Worm (Caenorhabditis elegans) whole organism, mixed stage, embryonic: ENCODE results near the gene mlt-7.

ENCODE experiments used
- M03D4.4 ChIP-seq: sonication (generic microtip); optimal IDR thresholded peaks from 2 replicates; lab custom pipeline; 2017; ENCODE audit warnings: mild to moderate bottlenecking, missing genetic modification characterization, missing compliant biosample characterization
- blmp-1 ChIP-seq: fragments of 150-350 bp; optimal IDR thresholded peaks from 2 replicates; lab custom pipeline; 2014; ENCODE audit warnings: missing biosample characterization, missing genetic modification characterization
- ceh-39 ChIP-seq: fragments of 150-350 bp; optimal IDR thresholded peaks from 2 replicates; lab custom pipeline; 2014; ENCODE audit warnings: missing biosample characterization, missing genetic modification characterization
- ceh-43 ChIP-seq: fragments of 200-800 bp; sonication (Bioruptor generic); optimal IDR thresholded peaks from 2 replicates; lab custom pipeline; 2018; ENCODE audit warnings: mild to moderate bottlenecking, missing genetic modification characterization, moderate library complexity, missing compliant biosample characterization
- ceh-83 ChIP-seq: fragments of 200-800 bp; sonication (Bioruptor generic); optimal IDR thresholded peaks from 2 replicates; lab custom pipeline; 2018; ENCODE audit warnings: mild to moderate bottlenecking, missing genetic modification characterization, missing compliant biosample characterization
- ces-1 ChIP-seq: fragments of 150-350 bp; optimal IDR thresholded peaks from 2 replicates; lab custom pipeline; 2014; ENCODE audit warnings: missing biosample characterization, missing genetic modification reagents, missing genetic modification characterization
- cnd-1 ChIP-seq: fragments of 200-800 bp; sonication (Bioruptor generic); optimal IDR thresholded peaks from 2 replicates; lab custom pipeline; 2018; ENCODE audit warnings: mild to moderate bottlenecking, missing genetic modification characterization, missing compliant biosample characterization
- drap-1 ChIP-seq: fragments of 200-800 bp; sonication (Bioruptor generic); optimal IDR thresholded peaks from 3 replicates; lab custom pipeline; 2018; ENCODE audit warnings: mild to moderate bottlenecking, missing genetic modification characterization, missing compliant biosample characterization
- elt-1 ChIP-seq: sonication (generic microtip); optimal IDR thresholded peaks from 2 replicates; lab custom pipeline; 2017; ENCODE audit warnings: missing genetic modification characterization, mild to moderate bottlenecking, missing compliant biosample characterization, antibody characterized with exemption, moderate library complexity, borderline replicate concordance; ENCODE audit not compliant: insufficient read depth
- elt-3 ChIP-seq: fragments of 150-350 bp; optimal IDR thresholded peaks from 2 replicates; lab custom pipeline; 2014; ENCODE audit warnings: missing biosample characterization, missing genetic modification characterization
- flh-1 ChIP-seq: fragments of 200-800 bp; sonication (Bioruptor generic); optimal IDR thresholded peaks from 2 replicates; lab custom pipeline; 2018; ENCODE audit warnings: mild to moderate bottlenecking, missing genetic modification characterization, moderate library complexity, missing compliant biosample characterization
- hlh-1 ChIP-seq: fragments of 150-350 bp; optimal IDR thresholded peaks from 2 replicates; lab custom pipeline; 2014; ENCODE audit warnings: missing biosample characterization, missing genetic modification reagents, missing genetic modification characterization
- lin-32 ChIP-seq: fragments of 200-800 bp; sonication (Bioruptor generic); optimal IDR thresholded peaks from 2 replicates; lab custom pipeline; 2018; ENCODE audit warnings: mild to moderate bottlenecking, missing genetic modification characterization, missing compliant biosample characterization
- lsy-2 ChIP-seq: fragments of 150-350 bp; optimal IDR thresholded peaks from 2 replicates; lab custom pipeline; 2014; ENCODE audit warnings: missing biosample characterization, missing genetic modification characterization
- mab-5 ChIP-seq: fragments of 150-350 bp; optimal IDR thresholded peaks from 2 replicates; lab custom pipeline; 2014; ENCODE audit warnings: missing biosample characterization, missing genetic modification characterization
- mep-1 ChIP-seq: fragments of 150-350 bp; optimal IDR thresholded peaks from 2 replicates; lab custom pipeline; 2017; ENCODE audit warnings: missing biosample characterization, missing genetic modification reagents, missing genetic modification characterization, inconsistent platforms
- mls-2 ChIP-seq: sonication (generic microtip); optimal IDR thresholded peaks from 2 replicates; lab custom pipeline; 2016; ENCODE audit warnings: mild to moderate bottlenecking, missing genetic modification characterization, moderate library complexity, missing compliant biosample characterization
- nhr-12 ChIP-seq: fragments of 150-350 bp; optimal IDR thresholded peaks from 2 replicates; lab custom pipeline; 2014; ENCODE audit warnings: missing biosample characterization, missing genetic modification characterization
- nhr-2 ChIP-seq: fragments of 150-350 bp; optimal IDR thresholded peaks from 2 replicates; lab custom pipeline; 2014; ENCODE audit warnings: missing biosample characterization, missing genetic modification characterization
- nhr-237 ChIP-seq: fragments of 150-350 bp; optimal IDR thresholded peaks from 2 replicates; lab custom pipeline; 2014; ENCODE audit warnings: missing biosample characterization, missing genetic modification characterization
- nhr-28 ChIP-seq: fragments of 150-350 bp; optimal IDR thresholded peaks from 2 replicates; lab custom pipeline; 2014; ENCODE audit warnings: missing biosample characterization, missing genetic modification characterization
- nhr-76 ChIP-seq: sonication (generic microtip); optimal IDR thresholded peaks from 2 replicates; lab custom pipeline; 2017; ENCODE audit warnings: missing biosample characterization, missing genetic modification characterization
- pha-4 ChIP-seq: fragments of 150-350 bp; optimal IDR thresholded peaks from 2 replicates; lab custom pipeline; 2018; ENCODE audit warnings: missing biosample characterization, missing genetic modification reagents, missing genetic modification characterization
- sem-2 ChIP-seq: fragments of 200-800 bp; sonication (Bioruptor generic); optimal IDR thresholded peaks from 2 replicates; lab custom pipeline; 2018; ENCODE audit warnings: mild to moderate bottlenecking, missing genetic modification characterization, missing compliant biosample characterization
- snpc-4 ChIP-seq: fragments of 150-350 bp; optimal IDR thresholded peaks from 2 replicates; lab custom pipeline; 2014; ENCODE audit warnings: missing biosample characterization, missing genetic modification characterization
- sptf-1 ChIP-seq: sonication (generic microtip); optimal IDR thresholded peaks from 2 replicates; lab custom pipeline; 2017; ENCODE audit warnings: mild to moderate bottlenecking, missing genetic modification characterization, moderate library complexity, missing compliant biosample characterization
- tbx-8 ChIP-seq: fragments of 200-800 bp; sonication (Bioruptor generic); optimal IDR thresholded peaks from 2 replicates; lab custom pipeline; 2018; ENCODE audit warnings: mild to moderate bottlenecking, missing genetic modification characterization, moderate library complexity, missing compliant biosample characterization
- unc-120 ChIP-seq: sonication (generic microtip); optimal IDR thresholded peaks from 2 replicates; lab custom pipeline; 2017; ENCODE audit warnings: missing genetic modification characterization, missing compliant biosample characterization; ENCODE audit not compliant: poor library complexity, severe bottlenecking
- unc-62 ChIP-seq: fragments of 150-350 bp; optimal IDR thresholded peaks from 2 replicates; lab custom pipeline; 2014; ENCODE audit warnings: missing biosample characterization, missing genetic modification reagents, missing genetic modification characterization
- zip-8 ChIP-seq: fragments of 150-350 bp; optimal IDR thresholded peaks from 2 replicates; lab custom pipeline; 2014; ENCODE audit warnings: missing biosample characterization, missing genetic modification characterization

Gene mlt-7

DNA sequence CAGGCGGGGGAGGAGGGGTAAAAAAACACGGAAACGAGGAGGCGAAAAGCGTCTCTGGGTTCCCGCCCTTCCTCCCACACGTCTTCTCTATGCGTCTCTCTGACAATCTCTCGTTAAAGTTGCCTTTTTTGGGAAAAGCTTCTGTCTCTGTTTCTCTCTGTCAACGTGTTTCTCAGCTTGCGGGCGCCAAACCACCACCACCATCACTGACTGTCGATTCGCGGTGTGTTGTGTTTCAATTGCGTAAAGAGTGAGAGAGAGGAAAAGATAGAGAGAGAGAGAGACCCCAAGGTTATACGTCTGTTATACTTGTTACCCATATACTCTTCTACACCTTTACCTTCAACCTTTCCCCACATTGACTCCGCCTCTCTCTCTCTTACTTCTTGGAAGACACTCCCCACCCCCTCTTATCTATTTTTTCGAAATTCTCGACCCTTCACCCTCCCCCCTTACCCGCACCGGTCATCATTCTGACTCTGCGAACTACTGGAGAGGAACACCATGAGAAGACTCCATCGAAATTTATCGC lies at the start of gene mlt-7:
Gene mlt-7, plus strand, starts transcription at position 482 of the 532 bp plus-strand sequence.
- TF ChIP-seq mep-1 (tag; lab: Kevin White, UChicago): no peak
- no peak for TF ChIP-seq M03D4.4 (tag; lab: Kevin White, UChicago)
- TF ChIP-seq nhr-28 (tag; lab: Kevin White, UChicago): no peak
- TF ChIP-seq nhr-237 (tag; lab: Kevin White, UChicago): no peak
- TF ChIP-seq blmp-1 (tag; lab: Kevin White, UChicago): no peak
- no peak for TF ChIP-seq ceh-83 (GFP tag; lab: Kevin White, UChicago)
- no peak for TF ChIP-seq tbx-8
- no peak for TF ChIP-seq nhr-76 (tag; lab: Kevin White, UChicago)
- no peak for TF ChIP-seq lin-32 (GFP tag; lab: Kevin White, UChicago)

DNA sequence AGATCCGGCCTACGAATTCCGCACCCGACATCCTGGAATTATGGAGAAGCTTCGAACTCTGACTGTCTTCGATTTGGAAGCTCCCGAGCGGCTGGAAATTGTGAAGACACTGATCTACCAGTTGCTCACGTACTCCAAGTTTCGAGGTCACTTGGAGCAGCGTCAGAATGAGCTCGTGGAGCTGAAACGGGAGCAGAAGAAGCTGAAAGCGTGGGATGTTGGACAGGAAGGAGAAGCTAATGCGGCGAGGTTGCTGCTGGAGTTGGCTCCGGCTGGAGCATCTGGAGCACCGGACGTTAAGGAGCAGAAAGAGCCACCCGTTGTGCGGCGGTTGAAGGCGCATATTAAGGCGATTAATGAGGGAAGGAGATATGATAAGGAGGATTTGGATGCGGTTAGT lies 48.5 kb upstream of the mlt-7 start:
- no peak for TF ChIP-seq sem-2 (GFP tag; lab: Kevin White, UChicago)
- TF ChIP-seq nhr-2 (tag; lab: Kevin White, UChicago): no peak
- no peak for TF ChIP-seq blmp-1 (tag; lab: Kevin White, UChicago)
- TF ChIP-seq elt-1 (tag; lab: Kevin White, UChicago): no peak
- TF ChIP-seq snpc-4: no peak
- no peak for TF ChIP-seq elt-3 (tag; lab: Kevin White, UChicago)
- TF ChIP-seq unc-62 (GFP tag; lab: Kevin White, UChicago): no peak
- TF ChIP-seq drap-1 (GFP tag; lab: Kevin White, UChicago): no peak

DNA sequence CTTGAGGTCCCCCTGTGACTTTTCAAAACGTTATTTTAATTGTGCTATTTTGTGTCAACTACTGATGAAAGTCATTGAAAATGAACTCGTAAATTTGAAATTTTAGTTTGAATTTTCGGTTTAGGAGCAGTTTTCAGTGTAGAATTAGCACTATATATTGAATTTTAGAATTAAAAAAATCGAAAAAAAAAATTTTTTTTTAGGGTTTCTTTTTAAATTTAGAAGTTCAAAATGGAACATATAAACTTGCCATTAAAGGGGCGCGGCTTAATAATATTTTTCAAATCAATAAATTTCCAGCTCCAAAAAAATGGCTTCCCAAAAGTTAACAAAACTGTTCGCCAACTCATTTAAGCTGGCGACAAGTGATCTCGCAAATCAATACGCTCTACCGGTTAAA lies 41.9 kb upstream of the mlt-7 start, which contains the start of gene H20J04.9:
Gene H20J04.9, plus strand, starts transcription at position 301 of the 400 bp plus-strand sequence.
- TF ChIP-seq flh-1 (GFP tag; lab: Kevin White, UChicago) (no peak), lsy-2 (tag; lab: Kevin White, UChicago) (no peak), nhr-28 (tag; lab: Kevin White, UChicago) (no peak), tbx-8 (no peak), ces-1 (GFP tag; lab: Kevin White, UChicago) (no peak), ceh-43 (no peak), elt-3 (tag; lab: Kevin White, UChicago) (no peak), blmp-1 (tag; lab: Kevin White, UChicago) (no peak), mab-5 (tag; lab: Kevin White, UChicago) (no peak)

DNA sequence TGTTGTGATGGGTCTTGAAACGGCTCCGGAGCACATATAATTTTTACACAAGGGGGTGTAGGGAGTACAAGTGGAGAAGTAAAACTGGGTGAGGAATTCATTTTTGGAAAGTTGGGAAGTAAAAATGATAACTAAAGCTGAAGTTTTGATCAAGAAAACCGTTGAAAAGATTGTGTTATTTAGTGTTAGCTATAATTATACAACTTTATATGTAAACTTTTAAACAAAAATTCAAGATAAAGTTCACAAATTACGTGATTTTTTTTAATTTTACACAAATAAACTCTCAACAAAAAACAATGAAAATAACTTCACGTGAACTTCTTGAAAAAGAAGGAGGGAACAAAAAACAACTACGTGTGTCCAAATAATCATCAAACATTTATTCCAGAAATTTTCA lies 37.6 kb upstream of the mlt-7 start, which contains the start of the genes H20J04.7 and H20J04.1:
Gene H20J04.7, minus strand, starts transcription at position 101 of the 400 bp plus-strand sequence.
Gene H20J04.1, plus strand, starts transcription at position 397 of the 400 bp plus-strand sequence.
- TF ChIP-seq blmp-1 (tag; lab: Kevin White, UChicago) (no peak), nhr-237 (tag; lab: Kevin White, UChicago) (no peak), drap-1 (GFP tag; lab: Kevin White, UChicago) (no peak), ceh-43 (no peak), ces-1 (GFP tag; lab: Kevin White, UChicago) (no peak), hlh-1 (tag; lab: Kevin White, UChicago) (no peak), lin-32 (GFP tag; lab: Kevin White, UChicago) (no peak), nhr-12 (tag; lab: Kevin White, UChicago) (no peak), unc-62 (GFP tag; lab: Kevin White, UChicago) (no peak), elt-3 (tag; lab: Kevin White, UChicago) (no peak), nhr-2 (tag; lab: Kevin White, UChicago) (no peak), mab-5 (tag; lab: Kevin White, UChicago) (no peak), ceh-39 (no peak), sptf-1 (tag; lab: Kevin White, UChicago) (no peak), unc-120 (tag; lab: Kevin White, UChicago) (no peak), pha-4 (tag; lab: Kevin White, UChicago) (no peak), cnd-1 (tag; lab: Kevin White, UChicago) (no peak), zip-8 (no peak), elt-1 (tag; lab: Kevin White, UChicago) (no peak), mls-2 (tag; lab: Kevin White, UChicago) (no peak)

DNA sequence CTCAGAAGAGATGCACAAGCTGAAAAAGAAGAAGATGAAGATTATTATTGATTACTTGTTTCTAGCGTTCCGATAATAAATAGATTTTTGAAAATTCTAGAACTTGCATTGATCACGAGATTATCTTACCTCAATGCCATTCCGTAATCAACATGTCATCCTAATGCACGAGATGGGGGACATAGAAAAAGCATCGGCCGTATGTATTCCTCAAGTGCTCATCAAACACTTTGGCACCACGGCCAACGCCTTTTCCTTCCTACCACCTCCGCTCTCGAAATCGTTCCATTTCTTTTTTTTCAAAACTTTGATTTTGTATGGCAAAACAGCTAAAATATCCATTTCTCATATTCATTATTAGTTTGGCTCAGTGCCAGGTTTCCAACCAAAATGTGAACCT lies 34.0 kb upstream of the mlt-7 start, which contains the start of gene lat-2:
Gene lat-2, plus strand, starts transcription at position 301 of the 400 bp plus-strand sequence.
- TF ChIP-seq lsy-2 (tag; lab: Kevin White, UChicago): no peak
- no peak for TF ChIP-seq hlh-1 (tag; lab: Kevin White, UChicago)
- TF ChIP-seq nhr-76 (tag; lab: Kevin White, UChicago): no peak
- TF ChIP-seq ces-1 (GFP tag; lab: Kevin White, UChicago): no peak
- no peak for TF ChIP-seq mls-2 (tag; lab: Kevin White, UChicago)
- TF ChIP-seq cnd-1 (tag; lab: Kevin White, UChicago): no peak
- no peak for TF ChIP-seq nhr-237 (tag; lab: Kevin White, UChicago)
- no peak for TF ChIP-seq ceh-43
